Fruit fly (Drosophila melanogaster): Measurements from ENCODE around the gene Cpr97Ea.

Gene Cpr97Ea

DNA sequence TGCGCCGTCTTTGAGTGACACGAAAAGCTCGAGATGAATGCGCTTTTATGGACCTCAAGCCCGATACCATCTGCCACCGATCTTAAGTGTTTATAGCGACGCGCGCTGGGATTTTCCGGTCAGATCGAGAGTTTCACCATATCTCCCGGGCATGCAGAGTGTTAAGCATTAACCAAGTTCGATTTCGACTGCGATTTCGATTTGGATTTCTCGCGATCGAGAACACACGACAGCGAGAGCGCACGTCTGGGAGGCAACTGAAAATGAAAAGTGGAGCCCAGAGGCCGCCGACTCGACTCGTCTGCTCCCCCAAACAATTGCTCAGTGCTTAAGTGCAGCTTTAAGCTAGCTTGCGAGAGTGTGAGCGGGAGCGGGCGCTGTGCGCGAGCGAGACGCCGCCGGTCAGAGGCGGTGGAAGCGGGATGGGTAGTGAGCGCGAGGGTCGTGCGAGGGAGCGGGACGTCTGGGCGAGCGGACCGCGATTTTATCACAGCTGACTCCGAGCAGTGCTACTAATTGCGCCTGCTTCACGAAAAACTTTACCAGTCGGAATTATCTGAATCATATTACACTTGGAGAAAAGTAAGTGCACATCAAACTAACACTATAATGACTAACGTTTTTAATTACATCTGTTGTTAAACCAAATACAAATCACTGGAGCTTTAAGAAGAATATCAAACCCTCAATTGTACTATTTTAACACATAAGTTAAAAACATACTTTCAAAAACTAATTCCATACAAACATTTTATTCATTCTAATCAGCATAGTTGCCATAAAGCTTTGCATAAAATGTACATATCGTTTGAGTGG lies 17.6 kb downstream of the Cpr97Ea start, which contains the start of gene spz:
Gene spz (minus strand): TSS at position 261 of the 816 bp plus-strand sequence.
- TF ChIP-seq OdsH (GFP tag; optimal IDR thresholded peaks at IDR 0.05) (no peak), tai (GFP tag; optimal IDR thresholded peaks at IDR 0.05) (no peak), woc (GFP tag; optimal IDR thresholded peaks at IDR 0.05) (no peak), lola (GFP tag; optimal IDR thresholded peaks at IDR 0.05) (no peak), sv (GFP tag; optimal IDR thresholded peaks at IDR 0.05) (no peak), pan (optimal IDR thresholded peaks at IDR 0.05) (no peak), HLH106 (tag; optimal IDR thresholded peaks at IDR 0.05) (no peak), Hr78 (GFP tag; optimal IDR thresholded peaks at IDR 0.05) (no peak), Myc (optimal IDR thresholded peaks at IDR 0.05) (no peak), Abd-B (GFP tag; optimal IDR thresholded peaks at IDR 0.05) (no peak), dsf (GFP tag; optimal IDR thresholded peaks at IDR 0.05; ENCODE audit: borderline replicate concordance) (no peak), Hr83 (GFP tag; optimal IDR thresholded peaks at IDR 0.05; ENCODE audit: poor library complexity, severe bottlenecking) (peak; percentile 32), rgr (GFP tag; optimal IDR thresholded peaks at IDR 0.05) (peak; percentile 0), Sp1 (GFP tag; optimal IDR thresholded peaks at IDR 0.05) (no peak), GATAd (GFP tag; optimal IDR thresholded peaks at IDR 0.05) (no peak), N (GFP tag; optimal IDR thresholded peaks at IDR 0.05) (no peak), CG32264 (GFP tag; optimal IDR thresholded peaks at IDR 0.05) (no peak), Vsx2 (GFP tag; optimal IDR thresholded peaks at IDR 0.05; ENCODE audit: partially characterized antibody) (peak; percentile 33), ey (GFP tag; optimal IDR thresholded peaks at IDR 0.05) (no peak), psq (GFP tag; optimal IDR thresholded peaks at IDR 0.05) (no peak), brk (GFP tag; optimal IDR thresholded peaks at IDR 0.05) (no peak), Rel (GFP tag; optimal IDR thresholded peaks at IDR 0.05) (no peak), Rel (tag; optimal IDR thresholded peaks at IDR 0.05) (no peak), h (GFP tag; optimal IDR thresholded peaks at IDR 0.05) (peak; percentile 49), Dfd (GFP tag; optimal IDR thresholded peaks at IDR 0.05) (no peak), Dif (GFP tag; optimal IDR thresholded peaks at IDR 0.05; ENCODE audit: partially characterized antibody) (peak; percentile 87), Mio (GFP tag; optimal IDR thresholded peaks at IDR 0.05) (no peak), dmrt93B (GFP tag; optimal IDR thresholded peaks at IDR 0.05) (no peak), usp (GFP tag; optimal IDR thresholded peaks at IDR 0.05) (no peak), foxo (GFP tag; optimal IDR thresholded peaks at IDR 0.05) (peak in 1 of 2 experiments; percentile 6), Hnf4 (GFP tag; optimal IDR thresholded peaks at IDR 0.05) (no peak), dl (GFP tag; optimal IDR thresholded peaks at IDR 0.05; ENCODE audit: insufficient read depth in 1 of 2, partially characterized antibody in 2 of 2) (peak; percentile 61 to 89), fru (GFP tag; optimal IDR thresholded peaks at IDR 0.05) (peak; percentile 7)

DNA sequence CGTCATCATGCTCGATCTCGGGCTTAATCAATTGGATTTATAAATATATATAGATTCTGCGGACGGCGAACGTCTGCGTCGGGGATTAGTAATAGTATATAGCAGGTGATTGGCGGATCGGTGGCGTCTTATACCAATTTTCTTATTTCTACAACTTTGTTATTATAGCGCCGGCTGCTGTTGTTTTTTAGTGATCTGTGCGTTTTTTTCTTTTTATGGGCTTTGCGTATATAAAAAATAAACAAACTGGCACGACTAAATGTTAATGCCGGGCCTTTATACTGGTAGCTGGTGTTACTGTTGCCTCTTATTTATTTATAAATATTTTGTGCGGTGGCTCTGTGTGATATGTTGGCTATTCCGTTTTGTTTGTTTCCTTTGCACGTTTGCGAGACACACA lies 18.4 kb downstream of the Cpr97Ea start:
- TF ChIP-seq CG9705 (GFP tag; optimal IDR thresholded peaks at IDR 0.05) (no peak), Abd-B (GFP tag; optimal IDR thresholded peaks at IDR 0.05) (no peak), N (GFP tag; optimal IDR thresholded peaks at IDR 0.05) (no peak), sv (GFP tag; optimal IDR thresholded peaks at IDR 0.05) (no peak), br (GFP tag; optimal IDR thresholded peaks at IDR 0.05) (no peak), woc (GFP tag; optimal IDR thresholded peaks at IDR 0.05) (no peak), usp (GFP tag; optimal IDR thresholded peaks at IDR 0.05) (no peak), brk (GFP tag; optimal IDR thresholded peaks at IDR 0.05) (no peak), jim (GFP tag; optimal IDR thresholded peaks at IDR 0.05) (no peak)

DNA sequence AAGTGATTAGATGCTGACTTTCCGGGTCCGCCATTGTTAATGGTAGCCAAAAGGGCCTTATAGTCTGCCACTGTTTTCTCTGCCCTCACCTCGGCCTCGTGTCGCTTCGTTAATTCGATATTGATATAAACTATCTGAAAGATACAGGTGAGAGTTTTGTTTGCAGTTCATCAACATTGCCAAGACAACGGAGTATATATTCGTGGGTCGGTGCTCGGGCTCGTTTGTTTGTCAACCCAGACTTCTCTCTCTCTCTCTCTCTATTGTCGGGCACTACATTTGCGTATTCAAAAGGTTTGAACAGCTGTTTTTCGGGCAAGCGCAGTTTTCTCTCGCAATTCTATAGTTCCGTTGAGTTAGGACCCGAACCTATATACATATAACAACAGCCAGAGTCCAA lies 20.2 kb downstream of the Cpr97Ea start:
- TF ChIP-seq CrebA (GFP tag; optimal IDR thresholded peaks at IDR 0.05; ENCODE audit: borderline replicate concordance) (no peak), woc (GFP tag; optimal IDR thresholded peaks at IDR 0.05) (no peak), Abd-B (GFP tag; optimal IDR thresholded peaks at IDR 0.05) (no peak), Jra (GFP tag; optimal IDR thresholded peaks at IDR 0.05) (no peak), Sp1 (GFP tag; optimal IDR thresholded peaks at IDR 0.05) (no peak), Hr83 (GFP tag; optimal IDR thresholded peaks at IDR 0.05; ENCODE audit: poor library complexity, severe bottlenecking) (no peak), ey (GFP tag; optimal IDR thresholded peaks at IDR 0.05) (no peak), sv (GFP tag; optimal IDR thresholded peaks at IDR 0.05) (no peak), brk (GFP tag; optimal IDR thresholded peaks at IDR 0.05) (no peak), Hnf4 (GFP tag; optimal IDR thresholded peaks at IDR 0.05) (no peak), N (GFP tag; optimal IDR thresholded peaks at IDR 0.05) (no peak), CG9705 (GFP tag; optimal IDR thresholded peaks at IDR 0.05) (no peak), br (GFP tag; optimal IDR thresholded peaks at IDR 0.05) (no peak), Myc (optimal IDR thresholded peaks at IDR 0.05) (no peak), Vsx2 (GFP tag; optimal IDR thresholded peaks at IDR 0.05; ENCODE audit: partially characterized antibody) (no peak), pan (optimal IDR thresholded peaks at IDR 0.05) (no peak), Mio (GFP tag; optimal IDR thresholded peaks at IDR 0.05) (no peak), HLH106 (tag; optimal IDR thresholded peaks at IDR 0.05) (no peak), usp (GFP tag; optimal IDR thresholded peaks at IDR 0.05) (no peak)

All from whole organism, wandering third instar larva.